Worm (Caenorhabditis elegans): ENCODE results near the gene cal-3.

DNA sequence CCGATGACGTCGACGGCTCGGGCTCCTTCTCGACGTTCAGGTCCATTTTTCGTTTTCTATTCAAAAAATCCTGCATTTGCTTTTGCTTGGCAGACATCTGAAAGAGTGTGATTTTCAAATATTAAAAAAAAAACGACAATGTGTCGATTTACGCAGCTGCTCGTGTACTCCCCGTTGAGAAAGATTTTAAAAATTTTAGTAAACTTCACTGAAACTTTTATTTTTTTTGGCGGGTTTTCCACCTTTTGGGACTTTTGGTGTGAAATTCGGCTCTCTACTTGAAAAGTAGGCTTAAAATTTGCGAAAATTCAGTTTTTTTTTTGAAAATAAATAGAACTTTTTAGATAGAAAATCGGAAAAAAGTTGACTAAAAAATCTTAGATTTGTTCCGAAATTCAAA lies 27.9 kb downstream of the cal-3 start, which contains the start of gene M02B7.7:
- TF ChIP-seq tlp-1 (tag; optimal IDR thresholded peaks at IDR 0.05) (no peak), egl-27 (tag; optimal IDR thresholded peaks at IDR 0.05) (no peak), unc-62 (GFP tag; optimal IDR thresholded peaks at IDR 0.05) (no peak), tbx-2 (tag; optimal IDR thresholded peaks at IDR 0.05) (no peak), nhr-11 (tag; optimal IDR thresholded peaks at IDR 0.05) (no peak), elt-3 (tag; optimal IDR thresholded peaks at IDR 0.05) (no peak), sox-4 (tag; optimal IDR thresholded peaks at IDR 0.05) (no peak), pqm-1 (tag; optimal IDR thresholded peaks at IDR 0.05) (no peak), nhr-71 (tag; optimal IDR thresholded peaks at IDR 0.05) (no peak), fkh-10 (GFP tag; optimal IDR thresholded peaks at IDR 0.05) (no peak), mab-9 (GFP tag; IDR thresholded peaks at IDR 0.05) (no peak), snpc-4 (tag; optimal IDR thresholded peaks at IDR 0.05) (no peak), mdl-1 (tag; optimal IDR thresholded peaks at IDR 0.05) (no peak), dpl-1 (GFP tag; optimal IDR thresholded peaks at IDR 0.05) (no peak)

Data from whole organism, L1 larva.